Fruit fly (Drosophila melanogaster) S2 (cell line): ENCODE results near the gene GstT4.

Experiments used
- CG8478 ChIP-seq: fragments of >200 bp; optimal IDR thresholded peaks from 2 replicates; lab custom pipeline; 2018
- CTCF ChIP-seq, 2 experiments: fragments of >200 bp; optimal IDR thresholded peaks; 2 replicates each; lab custom pipeline; 2018

Gene GstT4

dm6 chrX:13397610-13398009 is 6.9 kb upstream of the GstT4 start:
- no peak for TF ChIP-seq CG8478 (lab: Kevin White, UChicago)
- no peak for TF ChIP-seq CTCF (optimal IDR thresholded peaks at IDR 0.05; lab: Kevin White, UChicago)

DNA sequence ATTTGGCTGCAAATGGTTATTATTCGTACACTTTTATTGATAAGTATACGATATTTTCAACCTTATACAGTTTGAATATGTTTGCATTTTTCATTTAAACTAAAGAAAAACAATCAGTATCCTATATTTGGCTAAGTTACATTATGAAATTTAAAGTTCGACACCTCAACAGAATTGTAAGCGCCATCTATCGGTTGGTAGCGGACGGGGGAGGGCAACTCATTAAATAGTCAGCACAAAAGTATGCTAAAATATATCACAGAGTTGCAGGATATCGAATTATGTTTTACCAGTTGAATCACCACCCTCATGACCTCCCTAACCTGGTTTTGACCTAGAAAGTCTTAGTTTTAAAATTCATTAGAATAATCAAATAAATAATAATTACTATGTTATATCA is 3.3 kb upstream of the GstT4 start:
- TF ChIP-seq CG8478 (lab: Kevin White, UChicago), result no peak
- peak; percentile 88 to 90 for TF ChIP-seq CTCF (optimal IDR thresholded peaks at IDR 0.05; lab: Kevin White, UChicago)

DNA sequence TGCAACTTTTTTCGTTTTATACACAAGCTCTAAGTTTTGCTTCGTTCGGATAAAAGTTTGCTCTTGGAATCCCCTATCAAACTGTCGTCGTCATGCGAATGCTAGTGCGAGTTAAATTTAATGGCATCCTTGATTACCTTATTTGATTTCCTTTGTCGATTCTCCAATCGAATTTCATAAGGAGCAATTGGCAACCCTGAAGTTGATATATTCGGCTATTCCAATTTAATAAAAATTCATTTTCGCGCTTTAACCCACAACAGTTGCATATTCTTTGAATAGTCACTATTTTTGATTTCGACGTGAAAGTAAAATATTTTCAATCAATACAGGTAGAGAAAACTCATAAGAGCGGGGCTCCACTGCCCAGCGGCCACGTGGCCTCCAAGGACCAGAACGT is 1.8 kb upstream of the GstT4 start, which contains the start of gene CG12725:
TSS of gene CG12725 (minus strand) at position 101 of the 400 bp plus-strand sequence.
- TF ChIP-seq CTCF (optimal IDR thresholded peaks at IDR 0.05; lab: Kevin White, UChicago), result no peak

DNA sequence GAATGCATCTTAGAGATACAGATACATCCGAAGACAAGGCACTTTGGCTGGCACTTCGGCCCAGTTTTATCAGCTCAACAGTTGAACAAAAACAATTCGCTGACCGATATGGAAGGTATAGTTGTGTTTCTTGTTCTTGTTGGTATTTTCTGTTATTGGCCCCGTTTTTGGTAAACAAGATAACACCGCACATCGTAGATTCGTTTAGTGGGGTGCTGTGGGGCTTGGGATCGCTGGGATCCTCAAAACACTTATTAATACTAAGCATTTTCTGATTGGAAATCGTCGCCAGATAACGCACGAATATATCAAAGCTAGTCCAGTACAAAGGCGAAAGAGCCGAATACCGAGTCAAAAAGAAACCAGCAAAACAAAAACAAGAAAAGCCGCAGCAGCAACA is 996 bp upstream of the GstT4 start:
- TF ChIP-seq CTCF (optimal IDR thresholded peaks at IDR 0.05; lab: Kevin White, UChicago) (no peak), CG8478 (lab: Kevin White, UChicago) (no peak)

- no peak for TF ChIP-seq CTCF (optimal IDR thresholded peaks at IDR 0.05; lab: Kevin White, UChicago)
- no peak for TF ChIP-seq CG8478 (lab: Kevin White, UChicago)
Observed at dm6 chrX:13406293-13406692, 1.7 kb downstream of the GstT4 start.

- TF ChIP-seq CG8478 (lab: Kevin White, UChicago) (no peak), CTCF (optimal IDR thresholded peaks at IDR 0.05; lab: Kevin White, UChicago) (no peak)
Observed at dm6 chrX:13407673-13408072, 3.1 kb downstream of the GstT4 start.

DNA sequence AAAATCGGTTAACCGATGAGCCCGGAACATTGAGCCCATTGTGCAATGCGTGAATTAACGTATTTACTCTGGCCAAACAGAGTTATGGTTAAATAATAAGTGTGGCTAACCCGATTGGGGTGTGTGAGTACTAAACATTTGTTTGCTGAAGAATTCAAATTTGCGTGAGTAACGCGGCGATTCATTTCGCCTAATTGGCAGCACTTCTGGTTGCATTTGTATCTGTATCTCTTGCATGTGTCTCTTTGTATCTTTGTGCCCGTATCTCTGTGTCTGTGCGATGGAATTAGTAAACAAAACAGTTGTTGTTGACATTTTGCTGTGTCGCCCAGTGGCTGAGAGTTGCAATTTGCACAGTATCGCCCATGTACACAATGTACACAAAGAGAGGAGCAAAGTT is 6.3 kb downstream of the GstT4 start:
- no peak for TF ChIP-seq CG8478 (lab: Kevin White, UChicago)
- no peak for TF ChIP-seq CTCF (optimal IDR thresholded peaks at IDR 0.05; lab: Kevin White, UChicago)

dm6 chrX:13411376-13411973 is 6.9 kb downstream of the GstT4 start:
- TF ChIP-seq CTCF (optimal IDR thresholded peaks at IDR 0.05; lab: Kevin White, UChicago) (no peak), CG8478 (lab: Kevin White, UChicago) (no peak)

dm6 chrX:13412941-13413613 is 8.5 kb downstream of the GstT4 start, which contains the start of the genes CG1998 and Set2:
TSS of gene CG1998 (minus strand) at chrX:13413074.
TSS of gene Set2 (plus strand) at chrX:13413242.
- peak; percentile 44 to 58 for TF ChIP-seq CTCF (optimal IDR thresholded peaks at IDR 0.05; lab: Kevin White, UChicago)
- TF ChIP-seq CG8478 (lab: Kevin White, UChicago), result no peak

- TF ChIP-seq CG8478 (lab: Kevin White, UChicago), result no peak
- TF ChIP-seq CTCF (optimal IDR thresholded peaks at IDR 0.05; lab: Kevin White, UChicago), result peak; percentile 57 to 62
Observed at dm6 chrX:13421059-13421458, 16.5 kb downstream of the GstT4 start.

DNA sequence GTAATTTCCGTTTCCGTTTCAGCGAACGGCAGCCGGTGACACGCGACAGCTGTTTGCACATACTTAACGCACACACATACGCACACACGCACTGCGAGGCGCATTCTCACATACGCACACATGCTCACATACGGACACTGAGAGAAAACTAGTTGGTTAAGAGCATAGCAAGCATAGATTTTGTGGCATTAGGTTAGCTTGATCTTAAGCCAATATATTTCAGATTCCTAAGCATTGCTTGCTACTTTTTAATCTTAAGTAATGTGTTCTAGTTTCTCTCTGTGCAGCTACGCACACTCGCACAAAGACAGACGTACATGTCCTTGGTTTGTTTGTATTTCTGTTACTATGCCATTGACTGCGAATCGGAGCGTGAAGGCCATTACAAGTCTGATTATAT is 29.5 kb downstream of the GstT4 start:
- TF ChIP-seq CG8478 (lab: Kevin White, UChicago) (no peak), CTCF (optimal IDR thresholded peaks at IDR 0.05; lab: Kevin White, UChicago) (no peak)

DNA sequence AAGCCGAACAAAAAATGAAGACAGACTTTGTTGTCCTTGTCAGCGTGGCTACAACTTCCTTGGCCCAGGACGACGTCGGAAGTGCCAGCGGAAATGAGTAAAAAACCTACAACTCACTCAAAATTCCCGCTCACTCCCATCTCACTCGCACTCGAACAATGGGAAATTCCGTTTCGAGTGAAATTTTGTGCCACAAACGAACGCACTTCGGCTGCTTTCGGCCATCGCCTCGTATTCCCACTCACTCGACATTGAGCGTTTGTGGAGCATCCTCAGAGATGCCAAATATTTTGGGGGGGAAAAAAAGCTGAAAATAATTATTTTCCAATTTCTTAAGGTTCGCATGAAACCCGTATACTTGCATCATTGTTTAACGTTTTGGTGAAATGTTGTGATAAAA is 40.1 kb downstream of the GstT4 start:
- TF ChIP-seq CTCF (optimal IDR thresholded peaks at IDR 0.05; lab: Kevin White, UChicago), result no peak
- TF ChIP-seq CG8478 (lab: Kevin White, UChicago), result no peak

DNA sequence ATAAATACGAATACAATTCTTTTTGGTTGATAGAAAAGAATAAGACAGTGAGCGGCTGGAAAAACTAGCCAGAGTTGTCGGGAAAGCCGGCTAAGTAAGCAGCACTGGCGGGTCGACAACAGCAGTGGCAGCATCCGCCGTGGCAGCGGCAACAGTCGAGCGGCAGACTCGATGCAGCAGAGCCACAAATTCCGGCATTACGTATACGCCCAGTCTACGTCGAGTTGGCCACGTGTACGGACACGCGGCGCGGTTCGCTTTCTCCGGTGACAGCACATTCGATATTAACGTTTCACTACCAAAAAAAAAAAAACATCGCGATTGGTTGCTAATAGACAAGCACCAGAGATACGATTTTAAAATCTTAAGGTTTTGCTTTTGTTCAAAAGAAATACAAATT is 41.1 kb downstream of the GstT4 start, which contains the start of gene Neto:
TSS of gene Neto (plus strand) at position 209 of the 400 bp plus-strand sequence.
- TF ChIP-seq CG8478 (lab: Kevin White, UChicago), result no peak
- TF ChIP-seq CTCF (optimal IDR thresholded peaks at IDR 0.05; lab: Kevin White, UChicago), result no peak

- TF ChIP-seq CTCF (optimal IDR thresholded peaks at IDR 0.05; lab: Kevin White, UChicago) (no peak), CG8478 (lab: Kevin White, UChicago) (no peak)
Observed at dm6 chrX:13447438-13447837, 42.9 kb downstream of the GstT4 start.

DNA sequence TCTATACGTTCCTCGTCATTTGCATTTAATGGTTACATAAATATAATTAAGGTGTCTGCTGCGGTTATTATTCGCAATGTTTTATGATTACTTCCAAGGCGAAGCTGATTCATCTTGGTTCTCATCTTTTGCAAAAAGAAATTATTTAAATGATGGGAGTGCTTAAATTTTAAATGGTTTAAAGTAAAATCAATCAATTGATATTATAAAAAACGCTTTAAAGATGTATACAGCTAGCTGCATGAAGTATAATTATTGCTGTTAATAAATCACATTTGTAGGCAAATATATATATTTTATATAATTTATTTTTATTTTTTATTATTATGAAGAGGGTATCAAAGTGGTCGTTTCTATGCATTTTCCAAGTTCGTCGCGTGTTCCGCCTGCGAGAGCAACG is 46.2 kb downstream of the GstT4 start:
- TF ChIP-seq CG8478 (lab: Kevin White, UChicago) (no peak), CTCF (optimal IDR thresholded peaks at IDR 0.05; lab: Kevin White, UChicago) (no peak)

- TF ChIP-seq CG8478 (lab: Kevin White, UChicago) (no peak), CTCF (optimal IDR thresholded peaks at IDR 0.05; lab: Kevin White, UChicago) (no peak)
Observed at dm6 chrX:13457563-13457962, 53.0 kb downstream of the GstT4 start, which contains the start of gene CG34324. TSS of gene CG34324 (minus strand) at chrX:13457663.
